Worm (Caenorhabditis elegans) whole organism, L1 larva: ENCODE data around the gene mppb-1.

Source experiments
- C16A3.4 ChIP-seq: fragments of 150-350 bp; optimal IDR thresholded peaks from 2 replicates; lab custom pipeline; 2014; ENCODE audit warnings: missing biosample characterization, missing genetic modification characterization
- C34B4.2 ChIP-seq: sonication (generic microtip); optimal IDR thresholded peaks from 2 replicates; lab custom pipeline; 2017; ENCODE audit warnings: mild to moderate bottlenecking, missing genetic modification characterization, missing compliant biosample characterization
- F16B12.6 ChIP-seq: fragments of 150-350 bp; optimal IDR thresholded peaks from 2 replicates; lab custom pipeline; 2014; ENCODE audit warnings: missing biosample characterization, missing genetic modification characterization
- alr-1 ChIP-seq: fragments of 200-800 bp; sonication (Bioruptor generic); optimal IDR thresholded peaks from 2 replicates; lab custom pipeline; 2018; ENCODE audit warnings: borderline replicate concordance, mild to moderate bottlenecking, missing genetic modification characterization, missing compliant biosample characterization
- ama-1 ChIP-seq: fragments of 150-350 bp; optimal IDR thresholded peaks from 2 replicates; lab custom pipeline; 2014
- ceh-63 ChIP-seq: fragments of 200-800 bp; sonication (Bioruptor generic); optimal IDR thresholded peaks from 2 replicates; lab custom pipeline; 2018; ENCODE audit warnings: mild to moderate bottlenecking, missing genetic modification characterization, missing compliant biosample characterization
- ceh-8 ChIP-seq: fragments of 200-800 bp; sonication (Bioruptor generic); optimal IDR thresholded peaks from 2 replicates; lab custom pipeline; 2018; ENCODE audit warnings: mild to moderate bottlenecking, missing genetic modification characterization, moderate library complexity, missing compliant biosample characterization
- ceh-82 ChIP-seq, 3 experiments: fragments of 150-350 bp in 1 of 3; sonication (generic microtip) in 2 of 3; optimal IDR thresholded peaks; 2 replicates each; lab custom pipeline; 2014 to 2017; ENCODE audit warnings: missing biosample characterization in 3 of 3, missing genetic modification characterization in 3 of 3
- ceh-88 ChIP-seq: fragments of 200-800 bp; sonication (Bioruptor generic); IDR thresholded peaks from 2 replicates; pipeline ENCODE4 v1.3.6; 2022; ENCODE audit warnings: missing genetic modification characterization, missing compliant biosample characterization
- ceh-90 ChIP-seq: sonication (generic microtip); optimal IDR thresholded peaks from 2 replicates; lab custom pipeline; 2016; ENCODE audit warnings: missing genetic modification characterization, missing compliant biosample characterization
- efl-3 ChIP-seq: fragments of 200-800 bp; sonication (Bioruptor generic); optimal IDR thresholded peaks from 2 replicates; lab custom pipeline; 2018; ENCODE audit warnings: mild to moderate bottlenecking, missing genetic modification characterization, missing compliant biosample characterization
- egl-13 ChIP-seq: sonication (generic microtip); optimal IDR thresholded peaks from 2 replicates; lab custom pipeline; 2016; ENCODE audit warnings: missing genotype, missing genetic modification reagents, missing genetic modification characterization, missing compliant biosample characterization
- egl-27 ChIP-seq, 2 experiments: fragments of 150-350 bp in 1 of 2; sonication (generic microtip); optimal IDR thresholded peaks; 3 replicates each; lab custom pipeline; 2017 to 2018; ENCODE audit warnings: missing biosample characterization in 2 of 2, missing genetic modification characterization in 2 of 2, missing genetic modification reagents in 2 of 2
- elt-2 ChIP-seq: sonication (generic microtip); optimal IDR thresholded peaks from 2 replicates; lab custom pipeline; 2016; ENCODE audit warnings: missing genetic modification characterization, mild to moderate bottlenecking, inconsistent platforms, missing compliant biosample characterization, missing genetic modification reagents
- ets-5 ChIP-seq: fragments of 200-800 bp; sonication (Bioruptor generic); IDR thresholded peaks from 2 replicates; pipeline ENCODE4 v1.3.6; 2022; ENCODE audit warnings: missing genetic modification characterization, missing compliant biosample characterization
- fkh-10 ChIP-seq: sonication (generic microtip); optimal IDR thresholded peaks from 2 replicates; lab custom pipeline; 2017; ENCODE audit warnings: missing biosample characterization, missing genetic modification reagents, missing genetic modification characterization
- fkh-4 ChIP-seq: sonication (generic microtip); optimal IDR thresholded peaks from 2 replicates; lab custom pipeline; 2016; ENCODE audit warnings: missing compliant biosample characterization, missing genetic modification characterization, borderline replicate concordance
- fkh-8 ChIP-seq: sonication (generic microtip); optimal IDR thresholded peaks from 2 replicates; lab custom pipeline; 2016; ENCODE audit warnings: mild to moderate bottlenecking, missing genetic modification characterization, missing compliant biosample characterization
- hlh-4 ChIP-seq: sonication (generic microtip); optimal IDR thresholded peaks from 2 replicates; lab custom pipeline; 2016; ENCODE audit warnings: mild to moderate bottlenecking, missing genetic modification characterization, missing compliant biosample characterization
- hpl-2 ChIP-seq: fragments of 150-350 bp; optimal IDR thresholded peaks from 2 replicates; lab custom pipeline; 2014; ENCODE audit warnings: missing biosample characterization, missing genetic modification reagents, missing genetic modification characterization
- irx-1 ChIP-seq: sonication (generic microtip); optimal IDR thresholded peaks from 2 replicates; lab custom pipeline; 2016; ENCODE audit warnings: missing genetic modification characterization, missing compliant biosample characterization
- jun-1 ChIP-seq: fragments of 150-350 bp; optimal IDR thresholded peaks from 2 replicates; lab custom pipeline; 2014; ENCODE audit warnings: missing biosample characterization, missing genetic modification reagents, missing genetic modification characterization
- lin-13 ChIP-seq: fragments of 150-350 bp; optimal IDR thresholded peaks from 2 replicates; lab custom pipeline; 2014; ENCODE audit warnings: missing biosample characterization, missing genetic modification reagents, missing genetic modification characterization
- lin-14 ChIP-seq: fragments of 200-800 bp; sonication (Bioruptor generic); optimal IDR thresholded peaks from 2 replicates; lab custom pipeline; 2018; ENCODE audit warnings: mild to moderate bottlenecking, missing genetic modification characterization, moderate library complexity, missing compliant biosample characterization
- lin-15B ChIP-seq: fragments of 150-350 bp; sonication (generic microtip); optimal IDR thresholded peaks from 3 replicates; lab custom pipeline; 2014; ENCODE audit warnings: missing biosample characterization, missing genetic modification characterization
- lin-39 ChIP-seq: fragments of 150-350 bp; optimal IDR thresholded peaks from 2 replicates; lab custom pipeline; 2014; ENCODE audit warnings: missing biosample characterization, missing genetic modification reagents, missing genetic modification characterization
- lir-3 ChIP-seq: sonication (generic microtip); optimal IDR thresholded peaks from 2 replicates; lab custom pipeline; 2016; ENCODE audit warnings: mild to moderate bottlenecking, missing genetic modification characterization, moderate library complexity, missing compliant biosample characterization; ENCODE audit not compliant: poor library complexity
- mab-9 ChIP-seq: fragments of 200-800 bp; sonication (Bioruptor generic); IDR thresholded peaks from 2 replicates; pipeline ENCODE4 v1.3.6; 2022; ENCODE audit warnings: missing genetic modification reagents, missing genetic modification characterization, missing compliant biosample characterization
- mdl-1 ChIP-seq, 2 experiments: fragments of 150-350 bp; optimal IDR thresholded peaks; 2 replicates each; lab custom pipeline; 2014 to 2017; ENCODE audit warnings: missing biosample characterization in 2 of 2, missing genetic modification characterization in 2 of 2, inconsistent platforms in 1 of 2
- mep-1 ChIP-seq: fragments of 150-350 bp; optimal IDR thresholded peaks from 2 replicates; lab custom pipeline; 2014; ENCODE audit warnings: missing biosample characterization, missing genetic modification characterization
- nhr-19 ChIP-seq: fragments of 200-800 bp; sonication (Bioruptor generic); conservative IDR thresholded peaks from 2 replicates; pipeline ENCODE4 v1.3.6; 2022; ENCODE audit warnings: missing genetic modification characterization, missing compliant biosample characterization
- nhr-20 ChIP-seq: sonication (generic microtip); optimal IDR thresholded peaks from 2 replicates; lab custom pipeline; 2016; ENCODE audit warnings: mild to moderate bottlenecking, missing genetic modification characterization, missing compliant biosample characterization
- nhr-237 ChIP-seq: fragments of 150-350 bp; optimal IDR thresholded peaks from 2 replicates; lab custom pipeline; 2014; ENCODE audit warnings: missing biosample characterization, missing genetic modification characterization
- nhr-28 ChIP-seq: fragments of 150-350 bp; optimal IDR thresholded peaks from 2 replicates; lab custom pipeline; 2014; ENCODE audit warnings: missing biosample characterization, missing genetic modification characterization
- nhr-47 ChIP-seq: sonication (generic microtip); optimal IDR thresholded peaks from 2 replicates; lab custom pipeline; 2016; ENCODE audit warnings: mild to moderate bottlenecking, missing genetic modification characterization, moderate library complexity, missing compliant biosample characterization
- nhr-85 ChIP-seq: sonication (generic microtip); peaks from one replicate; lab custom pipeline; 2016; ENCODE audit warnings: missing genetic modification characterization, inconsistent platforms, missing compliant biosample characterization
- pag-3 ChIP-seq: sonication (generic microtip); optimal IDR thresholded peaks from 2 replicates; lab custom pipeline; 2017; ENCODE audit warnings: missing genetic modification characterization, mild to moderate bottlenecking, missing compliant biosample characterization, antibody characterized with exemption, borderline replicate concordance; ENCODE audit not compliant: insufficient read depth
- pqm-1 ChIP-seq: sonication (generic microtip); optimal IDR thresholded peaks from 3 replicates; lab custom pipeline; 2017; ENCODE audit warnings: missing biosample characterization, missing genetic modification characterization
- skn-1 ChIP-seq: fragments of 150-350 bp; optimal IDR thresholded peaks from 2 replicates; lab custom pipeline; 2014; ENCODE audit warnings: missing biosample characterization, missing genetic modification characterization
- snpc-4 ChIP-seq: fragments of 150-350 bp; optimal IDR thresholded peaks from 2 replicates; lab custom pipeline; 2014; ENCODE audit warnings: missing biosample characterization, missing genetic modification characterization
- sptf-1 ChIP-seq: fragments of 150-350 bp; optimal IDR thresholded peaks from 2 replicates; lab custom pipeline; 2014; ENCODE audit warnings: missing biosample characterization, missing genetic modification characterization
- swsn-7 ChIP-seq: sonication (generic microtip); optimal IDR thresholded peaks from 2 replicates; lab custom pipeline; 2016; ENCODE audit warnings: missing genetic modification characterization, missing compliant biosample characterization
- tlp-1 ChIP-seq: fragments of 150-350 bp; optimal IDR thresholded peaks from 2 replicates; lab custom pipeline; 2014; ENCODE audit warnings: missing biosample characterization, missing genetic modification characterization
- unc-130 ChIP-seq: fragments of 150-350 bp; optimal IDR thresholded peaks from 2 replicates; lab custom pipeline; 2017; ENCODE audit warnings: missing biosample characterization, missing genetic modification characterization, inconsistent platforms
- unc-30 ChIP-seq: sonication (generic microtip); optimal IDR thresholded peaks from 2 replicates; lab custom pipeline; 2017; ENCODE audit warnings: missing biosample characterization, missing genetic modification characterization
- unc-62 ChIP-seq: fragments of 150-350 bp; optimal IDR thresholded peaks from 2 replicates; lab custom pipeline; 2014; ENCODE audit warnings: missing biosample characterization, missing genetic modification reagents, missing genetic modification characterization
- unc-86 ChIP-seq: sonication (generic microtip); optimal IDR thresholded peaks from 2 replicates; lab custom pipeline; 2016; ENCODE audit warnings: missing genetic modification characterization, missing compliant biosample characterization
- vab-15 ChIP-seq: sonication (generic microtip); optimal IDR thresholded peaks from 2 replicates; lab custom pipeline; 2017; ENCODE audit warnings: missing genotype, mild to moderate bottlenecking, missing genetic modification characterization, missing compliant biosample characterization
- xbp-1 ChIP-seq: sonication (generic microtip); optimal IDR thresholded peaks from 2 replicates; lab custom pipeline; 2016; ENCODE audit warnings: missing genetic modification characterization, missing compliant biosample characterization
- zag-1 ChIP-seq: fragments of 150-350 bp; optimal IDR thresholded peaks from 2 replicates; lab custom pipeline; 2014; ENCODE audit warnings: missing biosample characterization, missing genetic modification characterization
- zip-4 ChIP-seq: fragments of 200-800 bp; sonication (Bioruptor generic); optimal IDR thresholded peaks from 2 replicates; lab custom pipeline; 2018; ENCODE audit warnings: mild to moderate bottlenecking, missing genetic modification characterization, moderate library complexity, missing compliant biosample characterization
- ztf-4 ChIP-seq: fragments of 150-350 bp; optimal IDR thresholded peaks from 2 replicates; lab custom pipeline; 2014; ENCODE audit warnings: missing biosample characterization, missing genetic modification characterization

The mppb-1 gene

DNA sequence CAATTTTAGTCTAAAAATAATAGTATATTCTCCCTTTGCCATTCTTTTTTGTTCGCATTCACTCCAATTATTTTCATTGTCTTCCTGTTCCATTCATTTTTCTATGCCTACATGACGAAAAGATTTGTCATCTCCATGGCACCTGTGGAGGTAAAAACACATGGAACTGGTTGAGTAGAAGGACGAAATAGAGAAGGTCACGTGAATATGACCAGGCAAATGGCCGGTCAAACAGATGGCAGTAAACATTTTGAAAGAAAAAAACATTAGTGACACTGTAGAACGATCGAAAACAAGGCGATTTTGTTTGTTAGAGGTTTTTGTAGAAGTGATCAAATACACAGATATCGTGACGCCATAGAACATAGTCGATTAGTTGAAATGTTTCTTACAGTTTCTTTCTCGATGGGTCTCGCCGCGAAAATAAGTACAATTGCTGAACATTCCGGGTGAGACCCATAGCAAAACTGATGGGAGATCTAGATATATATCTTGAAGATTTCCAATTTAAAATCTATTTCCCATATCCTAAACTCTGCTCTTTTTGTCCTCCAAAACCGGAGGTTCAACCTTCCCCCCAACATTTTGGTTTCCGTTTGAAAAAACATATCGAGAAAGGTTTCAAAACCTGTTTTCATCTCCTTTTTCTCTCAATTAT lies 16.2 kb downstream of the mppb-1 start (continued):
- no peak for TF ChIP-seq vab-15 (tag; lab: Kevin White, UChicago)
- TF ChIP-seq ama-1: no peak
- peak; percentile 67 for TF ChIP-seq nhr-20 (tag; lab: Kevin White, UChicago)
- no peak for TF ChIP-seq unc-62 (GFP tag; lab: Kevin White, UChicago)
- TF ChIP-seq lin-14 (GFP tag; lab: Kevin White, UChicago): peak; percentile 72
- peak; percentile 29; the same call in 1 of the 2 replicates for TF ChIP-seq nhr-19 (GFP tag; lab: Robert Waterston, UW)
- TF ChIP-seq xbp-1 (tag; lab: Kevin White, UChicago): peak; percentile 4
- peak; percentile 96 for TF ChIP-seq nhr-85 (tag; lab: Kevin White, UChicago)
- TF ChIP-seq zag-1 (tag; lab: Kevin White, UChicago): no peak
- no peak for TF ChIP-seq ceh-90 (tag; lab: Kevin White, UChicago)
- no peak for TF ChIP-seq ceh-8
- TF ChIP-seq fkh-8: no peak
- TF ChIP-seq zip-4: no peak
- TF ChIP-seq jun-1: no peak
- no peak for TF ChIP-seq ceh-63 (GFP tag; lab: Kevin White, UChicago)
- peak; percentile 56 for TF ChIP-seq mep-1 (tag; lab: Kevin White, UChicago)
- TF ChIP-seq egl-27 (tag; optimal IDR thresholded peaks at IDR 0.05; lab: Kevin White, UChicago): no peak
- TF ChIP-seq lin-15B: no peak
- TF ChIP-seq skn-1 (tag; lab: Kevin White, UChicago): peak; percentile 40
- no peak for TF ChIP-seq lin-39
- TF ChIP-seq hlh-4 (tag; lab: Kevin White, UChicago): no peak
- TF ChIP-seq lin-13 (GFP tag; lab: Kevin White, UChicago): no peak
- TF ChIP-seq C34B4.2 (tag; lab: Kevin White, UChicago): no peak
- TF ChIP-seq sptf-1 (tag; lab: Kevin White, UChicago): no peak
- TF ChIP-seq fkh-4: no peak
- no peak for TF ChIP-seq alr-1 (tag; lab: Kevin White, UChicago)
- TF ChIP-seq nhr-237 (tag; lab: Kevin White, UChicago): no peak
- TF ChIP-seq unc-86 (tag; lab: Kevin White, UChicago): no peak
- no peak for TF ChIP-seq ceh-82 (tag; optimal IDR thresholded peaks at IDR 0.05; lab: Kevin White, UChicago)
- no peak for TF ChIP-seq F16B12.6 (tag; lab: Kevin White, UChicago)
- no peak for TF ChIP-seq ets-5 (GFP tag; lab: Robert Waterston, UW)
- no peak for TF ChIP-seq pqm-1 (tag; lab: Kevin White, UChicago)
- no peak for TF ChIP-seq mab-9 (GFP tag; lab: Robert Waterston, UW)
- no peak for TF ChIP-seq lir-3
- no peak for TF ChIP-seq irx-1 (tag; lab: Kevin White, UChicago)
- TF ChIP-seq unc-130 (tag; lab: Kevin White, UChicago): no peak
- TF ChIP-seq elt-2: no peak
- no peak for TF ChIP-seq nhr-28 (tag; lab: Kevin White, UChicago)
- TF ChIP-seq swsn-7: no peak
- TF ChIP-seq nhr-47 (tag; lab: Kevin White, UChicago): no peak
- peak; percentile 38 for TF ChIP-seq C16A3.4 (tag; lab: Kevin White, UChicago)
- TF ChIP-seq tlp-1 (tag; lab: Kevin White, UChicago): no peak
- TF ChIP-seq efl-3 (GFP tag; lab: Kevin White, UChicago): no peak
- TF ChIP-seq ceh-88 (GFP tag; lab: Robert Waterston, UW): 0 out of 2 replicates have a peak, but pooled peaks have one; percentile 18
- TF ChIP-seq snpc-4 (tag; lab: Kevin White, UChicago): no peak
- no peak for TF ChIP-seq unc-30
- TF ChIP-seq egl-13 (tag; lab: Kevin White, UChicago): no peak
- TF ChIP-seq hpl-2 (GFP tag; lab: Kevin White, UChicago): no peak
- TF ChIP-seq ztf-4 (tag; lab: Kevin White, UChicago): no peak
- TF ChIP-seq fkh-10 (GFP tag; lab: Kevin White, UChicago): no peak
- peak in 1 of 2 experiments; percentile 72 for TF ChIP-seq mdl-1 (tag; optimal IDR thresholded peaks at IDR 0.05; lab: Kevin White, UChicago)
- TF ChIP-seq pag-3 (tag; lab: Kevin White, UChicago): no peak
